Worm (Caenorhabditis elegans): ENCODE measurements around the gene amt-4.

amt-4 gene

DNA sequence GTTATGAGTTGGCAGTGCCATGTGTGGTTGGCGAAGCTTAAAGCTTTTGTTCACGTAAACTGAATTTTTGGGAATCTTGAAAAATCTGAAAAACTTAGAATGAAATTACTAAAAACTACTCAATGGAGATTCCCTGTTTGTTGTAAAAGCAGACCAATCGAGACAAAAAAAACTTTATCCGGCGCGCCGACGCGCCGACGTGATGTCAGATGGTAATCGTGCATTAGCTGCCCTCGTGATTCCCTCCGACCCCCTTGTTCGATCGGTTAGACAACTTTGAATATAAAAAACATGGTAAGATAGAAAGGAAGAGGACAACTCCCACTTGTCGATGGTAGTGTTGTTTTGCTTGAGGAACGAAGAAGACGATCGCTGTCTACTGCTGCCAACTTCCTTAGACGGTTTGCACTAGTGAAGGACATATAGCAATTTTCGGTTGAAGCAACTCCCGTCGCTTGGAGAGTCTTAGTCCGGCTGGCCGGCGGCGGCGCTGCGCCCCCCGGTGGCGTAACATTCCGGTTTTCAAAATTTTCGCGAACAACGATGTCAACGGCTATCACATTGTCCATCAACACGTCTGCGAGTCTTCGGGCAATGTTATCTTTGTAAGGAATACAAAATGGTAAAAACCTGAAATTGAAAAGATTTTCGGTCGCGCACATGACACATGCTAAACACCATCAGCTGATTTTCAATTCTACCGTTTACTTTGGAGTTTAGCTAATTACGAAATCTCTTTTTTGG is 15.1 kb upstream of the amt-4 start, which contains the start of gene C07A12.18:
Gene C07A12.18 (minus strand): TSS at position 51 of the 744 bp plus-strand sequence.
- no peak for TF ChIP-seq unc-62 (GFP tag; optimal IDR thresholded peaks at IDR 0.05)

DNA sequence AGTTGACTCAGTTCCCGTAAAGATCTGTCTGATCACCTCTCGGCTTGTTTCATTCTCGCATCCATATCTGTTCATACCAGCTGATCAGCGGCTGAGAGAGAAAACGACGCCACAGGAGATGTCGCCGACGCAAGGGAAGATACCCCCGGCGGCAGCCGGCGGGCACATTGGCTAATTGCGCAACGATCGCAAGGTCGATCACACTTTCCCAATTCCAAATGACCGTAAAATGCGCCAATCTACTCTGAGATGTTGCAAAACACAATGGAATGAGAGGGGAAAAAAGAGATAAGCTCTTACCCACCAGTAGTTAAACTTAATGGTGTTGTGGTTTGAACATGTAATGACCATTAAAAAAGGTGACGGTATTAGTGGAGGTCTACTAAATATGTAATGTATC is 14.1 kb upstream of the amt-4 start:
- TF ChIP-seq unc-62 (GFP tag; optimal IDR thresholded peaks at IDR 0.05) = no peak

- TF ChIP-seq unc-62 (GFP tag; optimal IDR thresholded peaks at IDR 0.05) = no peak
Measured at ce11 chrX:4553033-4553432, 12.1 kb upstream of the amt-4 start.

DNA sequence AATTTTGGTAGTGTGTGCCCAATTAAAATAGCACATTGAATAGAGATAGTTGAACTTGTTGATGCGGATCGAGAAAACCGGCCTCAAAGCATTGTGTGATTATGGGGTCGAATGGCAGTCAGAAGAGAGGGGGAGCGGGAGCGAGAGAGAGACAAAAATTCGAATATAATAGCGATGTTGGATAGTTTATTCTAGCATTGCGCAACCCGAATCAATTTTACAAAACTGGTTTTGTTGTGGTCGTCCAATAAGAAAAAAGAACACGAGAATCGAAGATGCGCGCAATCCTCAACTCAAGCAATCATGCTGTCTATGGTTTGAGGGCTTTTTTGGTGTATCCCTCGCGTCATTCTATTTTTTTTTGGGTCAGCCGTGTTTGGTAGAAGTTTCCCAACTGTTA is 11.6 kb upstream of the amt-4 start:
- TF ChIP-seq unc-62 (GFP tag; optimal IDR thresholded peaks at IDR 0.05) = no peak

ce11 chrX:4554385-4554784 is 10.7 kb upstream of the amt-4 start, which contains the start of gene ham-2:
ham-2 (plus strand) TSS chrX:4554685.
- no peak for TF ChIP-seq unc-62 (GFP tag; optimal IDR thresholded peaks at IDR 0.05)

DNA sequence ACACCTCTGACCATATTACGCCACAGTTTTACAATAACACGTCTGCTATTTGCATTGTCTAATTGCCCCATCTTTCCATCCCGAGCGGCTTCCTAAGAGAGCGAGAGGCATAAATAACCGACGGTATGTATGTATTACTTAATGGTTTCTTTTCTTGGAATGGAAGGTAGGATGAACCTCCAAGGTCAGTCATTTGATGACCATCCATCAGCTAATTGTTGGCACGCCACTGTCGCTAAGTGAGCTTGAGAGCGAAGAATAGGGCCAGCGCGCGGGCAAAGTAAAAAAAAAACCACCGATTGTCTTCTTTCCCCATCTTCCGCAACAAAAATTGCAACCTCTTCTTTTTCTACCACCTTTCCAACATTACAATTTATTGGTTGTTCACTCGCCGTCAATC is 9.1 kb upstream of the amt-4 start:
- no peak for TF ChIP-seq unc-62 (GFP tag; optimal IDR thresholded peaks at IDR 0.05)

- no peak for TF ChIP-seq unc-62 (GFP tag; optimal IDR thresholded peaks at IDR 0.05)
Measured at ce11 chrX:4561863-4562262, 3.2 kb upstream of the amt-4 start, which contains the start of gene C05E11.6. C05E11.6 (plus strand) TSS chrX:4562163.

- TF ChIP-seq unc-62 (GFP tag; optimal IDR thresholded peaks at IDR 0.05) = no peak
Measured at ce11 chrX:4562288-4562687, 2.8 kb upstream of the amt-4 start.

DNA sequence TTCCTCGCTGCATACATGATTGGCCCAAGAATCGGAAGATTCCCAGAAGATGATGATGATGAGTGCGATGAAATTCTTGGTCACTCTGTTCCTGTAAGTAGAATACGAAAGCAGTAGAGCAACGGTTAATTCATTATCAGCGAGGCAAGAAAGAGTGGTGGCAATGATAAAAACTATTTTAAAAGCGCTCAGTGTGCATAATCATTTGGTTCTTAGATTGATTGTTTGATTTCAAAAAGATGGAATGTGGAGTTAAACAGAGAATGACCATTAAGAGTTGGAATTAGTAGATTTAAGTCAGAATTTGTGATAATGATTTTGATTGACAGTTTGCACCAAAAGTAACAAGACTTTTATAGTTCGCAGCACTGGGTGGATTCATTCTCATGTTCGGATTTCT is 2.0 kb downstream of the amt-4 start:
- TF ChIP-seq unc-62 (GFP tag; optimal IDR thresholded peaks at IDR 0.05) = no peak

DNA sequence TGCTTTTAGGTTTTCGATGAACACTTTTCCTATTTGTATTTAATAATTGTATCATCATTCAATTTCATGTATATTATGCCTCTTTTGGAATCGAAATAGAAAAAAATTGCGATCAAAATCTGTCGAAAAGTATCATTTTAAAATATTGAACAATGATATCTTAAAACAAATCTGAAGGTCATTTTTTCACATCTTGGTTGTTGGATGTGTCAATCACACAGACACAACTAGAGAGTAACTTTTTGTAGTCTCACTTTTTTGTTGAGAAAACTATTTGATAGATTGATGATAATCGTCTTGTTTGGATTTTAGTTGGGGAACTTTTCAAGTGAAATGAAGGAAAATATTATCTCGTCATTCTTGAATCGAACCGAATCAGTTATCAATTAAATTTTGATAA is 4.2 kb downstream of the amt-4 start:
- no peak for TF ChIP-seq unc-62 (GFP tag; optimal IDR thresholded peaks at IDR 0.05)

DNA sequence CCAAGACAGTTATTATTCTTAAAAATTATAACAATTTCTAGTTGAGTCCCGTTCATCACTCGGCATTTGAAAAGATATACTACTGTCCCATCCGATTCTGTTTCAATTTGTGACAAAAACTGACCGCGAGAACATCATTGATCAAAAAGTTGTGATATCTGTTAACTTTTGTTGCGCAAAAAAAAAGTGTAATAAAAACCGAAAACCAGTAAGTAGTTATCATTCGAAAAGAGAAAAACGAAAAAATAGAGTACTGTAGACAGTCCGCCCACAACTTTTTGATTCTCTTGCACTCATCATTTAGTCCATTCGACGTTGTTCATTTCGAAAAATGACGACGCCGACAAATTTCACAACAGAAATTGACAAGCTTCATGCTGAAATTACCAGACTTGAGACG is 6.0 kb downstream of the amt-4 start, which contains the start of gene amt-1:
Gene amt-1 (plus strand): TSS at position 301 of the 400 bp plus-strand sequence.
- no peak for TF ChIP-seq unc-62 (GFP tag; optimal IDR thresholded peaks at IDR 0.05)

- no peak for TF ChIP-seq unc-62 (GFP tag; optimal IDR thresholded peaks at IDR 0.05)
Measured at ce11 chrX:4574873-4575272, 9.8 kb downstream of the amt-4 start.

ce11 chrX:4576272-4576671 is 11.2 kb downstream of the amt-4 start:
- no peak for TF ChIP-seq unc-62 (GFP tag; optimal IDR thresholded peaks at IDR 0.05)

- no peak for TF ChIP-seq unc-62 (GFP tag; optimal IDR thresholded peaks at IDR 0.05)
Measured at ce11 chrX:4577941-4578340, 12.8 kb downstream of the amt-4 start, which contains the start of gene C05E11.3. C05E11.3 (plus strand) TSS chrX:4578241.

ce11 chrX:4578581-4578980 is 13.5 kb downstream of the amt-4 start:
- TF ChIP-seq unc-62 (GFP tag; optimal IDR thresholded peaks at IDR 0.05) = no peak

DNA sequence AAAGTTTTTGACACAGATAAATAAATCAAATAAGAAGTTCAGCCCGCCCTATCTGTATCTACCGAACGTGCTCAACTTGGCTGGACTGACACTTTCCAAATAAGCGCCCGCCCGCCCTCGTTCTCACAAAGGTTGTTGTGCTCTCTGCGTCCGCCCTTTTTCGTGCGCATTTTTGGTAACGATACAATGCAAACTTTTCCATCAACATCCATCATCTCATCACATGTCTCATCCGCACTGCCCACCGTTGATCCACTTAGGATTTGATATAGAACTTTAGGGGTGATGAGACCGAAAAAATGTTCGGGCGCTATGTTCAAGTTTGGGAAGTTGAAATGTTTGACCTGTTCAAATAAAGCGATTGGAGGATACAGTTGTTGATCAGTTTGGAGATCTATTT is 20.5 kb downstream of the amt-4 start, which contains the start of gene C05E11.7:
Gene C05E11.7 (minus strand): TSS at position 101 of the 400 bp plus-strand sequence.
- TF ChIP-seq unc-62 (GFP tag; optimal IDR thresholded peaks at IDR 0.05) = no peak

DNA sequence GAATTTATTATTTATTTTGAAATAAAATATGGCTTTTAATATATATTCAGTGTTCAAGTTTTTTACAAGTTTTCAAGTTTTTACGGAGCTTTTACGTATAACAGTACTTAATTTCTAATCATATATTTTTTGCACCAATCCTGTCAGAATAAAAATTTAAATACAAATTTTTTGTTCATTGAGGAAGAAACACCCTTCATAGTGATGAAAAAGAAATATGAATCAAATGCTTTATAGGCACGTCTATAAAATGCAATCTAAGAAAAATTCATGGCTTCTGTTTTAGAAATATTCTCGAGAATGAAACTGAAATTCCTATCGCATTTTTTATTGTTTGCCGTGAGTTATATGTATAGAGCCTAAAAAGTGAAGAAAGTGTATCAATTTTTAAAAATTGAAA is 21.5 kb downstream of the amt-4 start, which contains the start of gene C05E11.2:
Gene C05E11.2 (plus strand): TSS at position 301 of the 400 bp plus-strand sequence.
- no peak for TF ChIP-seq unc-62 (GFP tag; optimal IDR thresholded peaks at IDR 0.05)

Data from whole organism, dauer.